Worm (Caenorhabditis elegans) whole organism, midembryonic: ENCODE data around the gene ZK563.2.

Source experiments
- tab-1 ChIP-seq: fragments of 200-800 bp; sonication (Bioruptor generic); IDR thresholded peaks from 2 replicates; pipeline ENCODE4 v1.3.6; 2022; ENCODE audit warnings: missing genetic modification characterization, missing compliant biosample characterization
- ztf-23 ChIP-seq: fragments of 200-800 bp; sonication (Bioruptor generic); IDR thresholded peaks from 2 replicates; pipeline ENCODE4 v1.3.6; 2022; ENCODE audit warnings: missing genetic modification reagents, missing genetic modification characterization, missing compliant biosample characterization

DNA sequence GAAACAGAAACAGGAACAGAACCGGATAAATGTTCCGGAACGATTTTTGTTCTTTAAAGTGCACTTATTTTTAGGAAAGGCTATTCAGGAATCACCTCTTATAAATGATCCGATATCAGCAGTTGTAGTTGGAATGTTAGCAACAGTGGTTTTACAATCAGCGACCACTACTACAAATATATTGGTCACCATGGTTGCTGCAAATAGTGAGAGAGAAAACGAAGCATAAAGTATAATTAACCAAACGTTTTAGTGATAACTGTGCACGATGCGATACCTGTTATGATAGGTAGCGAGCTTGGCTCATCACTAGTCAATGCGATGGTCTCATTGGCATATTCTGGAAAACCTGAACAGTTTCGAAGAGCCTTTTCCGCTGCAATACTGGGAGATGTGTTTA is 683 bp downstream of the ZK563.2 start:
- TF ChIP-seq ztf-23 (GFP tag; lab: Robert Waterston, UW) (no peak), tab-1 (no peak)
